Fruit fly (Drosophila melanogaster) whole organism, embryonic: ENCODE measurements around the gene CG34325.

ENCODE experiments used
- Atf-2 ChIP-seq: fragments of 200-800 bp; sonication (Bioruptor generic); optimal IDR thresholded peaks from 2 replicates; lab custom pipeline; 2016; ENCODE audit warnings: missing biosample characterization, missing genetic modification characterization
- B-H1 ChIP-seq: fragments of 200-800 bp; sonication (Bioruptor generic); IDR thresholded peaks from 3 replicates; pipeline ENCODE4 v1.3.6; 2022; ENCODE audit warnings: missing biosample characterization, missing genetic modification characterization
- CG11247 ChIP-seq: fragments of 200-800 bp; sonication (Bioruptor generic); IDR thresholded peaks from 2 replicates; pipeline ENCODE4 v1.3.6; 2022; ENCODE audit warnings: missing biosample characterization, missing genetic modification characterization
- CG14965 ChIP-seq: fragments of 200-800 bp; sonication (Bioruptor generic); optimal IDR thresholded peaks from 2 replicates; lab custom pipeline; 2016; ENCODE audit warnings: missing biosample characterization, missing genetic modification characterization, borderline replicate concordance
- CG2678 ChIP-seq: fragments of 200-800 bp; sonication (Bioruptor generic); optimal IDR thresholded peaks from 3 replicates; lab custom pipeline; 2019; ENCODE audit warnings: missing biosample characterization, mild to moderate bottlenecking, missing genetic modification characterization, moderate library complexity
- CG4282 ChIP-seq: fragments of 200-800 bp; sonication (Bioruptor generic); optimal IDR thresholded peaks from 2 replicates; lab custom pipeline; 2016; ENCODE audit warnings: missing biosample characterization, missing genetic modification characterization
- Rx ChIP-seq: fragments of 200-800 bp; sonication (Bioruptor generic); IDR thresholded peaks from 2 replicates; pipeline ENCODE4 v1.3.6; 2022; ENCODE audit warnings: missing biosample characterization, missing genetic modification characterization
- gcm ChIP-seq: fragments of 200-800 bp; sonication (Bioruptor generic); optimal IDR thresholded peaks from 2 replicates; lab custom pipeline; 2019; ENCODE audit warnings: missing biosample characterization, mild to moderate bottlenecking, missing genetic modification characterization, moderate library complexity
- grau ChIP-seq: fragments of 200-800 bp; optimal IDR thresholded peaks from 3 replicates; lab custom pipeline; 2019; ENCODE audit warnings: missing biosample characterization, mild to moderate bottlenecking, missing genetic modification characterization, moderate library complexity
- ssp ChIP-seq: fragments of 200-800 bp; sonication (Bioruptor generic); IDR thresholded peaks from 2 replicates; pipeline ENCODE4 v1.3.6; 2022; ENCODE audit warnings: missing biosample characterization, missing genetic modification characterization
- ttk ChIP-seq: fragments of 200-800 bp; sonication (Bioruptor generic); IDR thresholded peaks from 2 replicates; pipeline ENCODE4 v2.1.2; 2022; ENCODE audit warnings: missing biosample characterization, missing genetic modification characterization
- vvl ChIP-seq: fragments of 200-800 bp; sonication (Bioruptor generic); IDR thresholded peaks from 2 replicates; pipeline ENCODE4 v1.3.6; 2022; ENCODE audit warnings: missing biosample characterization, missing genetic modification characterization

- TF ChIP-seq CG14965 (GFP tag; lab: Kevin White, UChicago), result no peak
- no peak for TF ChIP-seq vvl (GFP tag; lab: Robert Waterston, UW)
- TF ChIP-seq gcm (GFP tag; lab: Kevin White, UChicago), result no peak
- no peak for TF ChIP-seq CG11247
- TF ChIP-seq ttk (GFP tag; lab: Robert Waterston, UW), result no peak
- TF ChIP-seq ssp (GFP tag; lab: Robert Waterston, UW), result no peak
- TF ChIP-seq B-H1 (GFP tag; lab: Robert Waterston, UW), result no peak
- no peak for TF ChIP-seq CG4282 (GFP tag; lab: Kevin White, UChicago)
- no peak for TF ChIP-seq Atf-2 (GFP tag; lab: Kevin White, UChicago)
- TF ChIP-seq grau (tag; lab: Kevin White, UChicago), result no peak
- no peak for TF ChIP-seq Rx (GFP tag; lab: Robert Waterston, UW)
- no peak for TF ChIP-seq CG2678 (tag; lab: Kevin White, UChicago)
Measured at dm6 chrX:16716649-16717048, 4.6 kb downstream of the CG34325 start.
